Worm (Caenorhabditis elegans) whole organism, L2 larva: ENCODE results near the gene dct-12.

Experiments used
- R02D3.7 ChIP-seq: fragments of 150-350 bp; optimal IDR thresholded peaks from 2 replicates; lab custom pipeline; 2014; ENCODE audit warnings: missing biosample characterization, missing genetic modification characterization
- ZK546.5 ChIP-seq: sonication (generic microtip); optimal IDR thresholded peaks from 2 replicates; lab custom pipeline; 2017; ENCODE audit warnings: missing biosample characterization, missing genetic modification characterization
- alr-1 ChIP-seq: fragments of 150-350 bp; optimal IDR thresholded peaks from 2 replicates; lab custom pipeline; 2014; ENCODE audit warnings: missing biosample characterization, missing genetic modification characterization
- aly-2 ChIP-seq: fragments of 150-350 bp; optimal IDR thresholded peaks from 2 replicates; lab custom pipeline; 2014; ENCODE audit warnings: missing biosample characterization, missing genetic modification characterization
- ceh-16 ChIP-seq: fragments of 150-350 bp; optimal IDR thresholded peaks from 2 replicates; lab custom pipeline; 2014; ENCODE audit warnings: missing biosample characterization, missing genetic modification characterization
- crh-2 ChIP-seq: sonication (generic microtip); optimal IDR thresholded peaks from 2 replicates; lab custom pipeline; 2017; ENCODE audit warnings: missing biosample characterization, missing genetic modification characterization
- dmd-4 ChIP-seq: sonication (generic microtip); optimal IDR thresholded peaks from 2 replicates; lab custom pipeline; 2017; ENCODE audit warnings: missing biosample characterization, missing genetic modification characterization
- elt-3 ChIP-seq: sonication (generic microtip); optimal IDR thresholded peaks from 2 replicates; lab custom pipeline; 2017; ENCODE audit warnings: missing biosample characterization, missing genetic modification characterization
- fos-1 ChIP-seq: fragments of 150-350 bp; optimal IDR thresholded peaks from 2 replicates; lab custom pipeline; 2014; ENCODE audit warnings: missing biosample characterization, missing genetic modification characterization
- gmeb-1 ChIP-seq: fragments of 150-350 bp; optimal IDR thresholded peaks from 2 replicates; lab custom pipeline; 2014; ENCODE audit warnings: missing biosample characterization, missing genetic modification characterization
- lin-11 ChIP-seq: fragments of 150-350 bp; sonication (generic microtip); optimal IDR thresholded peaks from 2 replicates; lab custom pipeline; 2014; ENCODE audit warnings: missing biosample characterization, missing genetic modification characterization, inconsistent platforms, mixed read lengths
- lin-39 ChIP-seq: fragments of 150-350 bp; optimal IDR thresholded peaks from 2 replicates; lab custom pipeline; 2014; ENCODE audit warnings: missing biosample characterization, missing genetic modification reagents, missing genetic modification characterization
- lsy-2 ChIP-seq, 2 experiments: fragments of 150-350 bp in 1 of 2; sonication (generic microtip) in 1 of 2; optimal IDR thresholded peaks; 2 replicates each; lab custom pipeline; 2014 to 2017; ENCODE audit warnings: missing biosample characterization in 2 of 2, missing genetic modification characterization in 2 of 2
- mab-5 ChIP-seq: fragments of 150-350 bp; optimal IDR thresholded peaks from 2 replicates; lab custom pipeline; 2014; ENCODE audit warnings: missing biosample characterization, missing genetic modification characterization
- mbf-1 ChIP-seq: sonication (generic microtip); optimal IDR thresholded peaks from 2 replicates; lab custom pipeline; 2017; ENCODE audit warnings: missing biosample characterization, missing genetic modification characterization
- mdl-1 ChIP-seq, 2 experiments: fragments of 150-350 bp in 1 of 2; sonication (generic microtip) in 1 of 2; optimal IDR thresholded peaks; 2 replicates each; lab custom pipeline; 2017; ENCODE audit warnings: missing biosample characterization in 2 of 2, missing genetic modification characterization in 2 of 2
- nhr-10 ChIP-seq: sonication (generic microtip); optimal IDR thresholded peaks from 2 replicates; lab custom pipeline; 2017; ENCODE audit warnings: missing biosample characterization, missing genetic modification characterization
- nhr-11 ChIP-seq: fragments of 150-350 bp; optimal IDR thresholded peaks from 2 replicates; lab custom pipeline; 2014; ENCODE audit warnings: missing biosample characterization, missing genetic modification characterization
- nhr-12 ChIP-seq: fragments of 150-350 bp; optimal IDR thresholded peaks from 2 replicates; lab custom pipeline; 2014; ENCODE audit warnings: missing biosample characterization, missing genetic modification characterization
- nhr-129 ChIP-seq: fragments of 150-350 bp; optimal IDR thresholded peaks from 2 replicates; lab custom pipeline; 2014; ENCODE audit warnings: missing biosample characterization, missing genetic modification characterization
- nhr-237 ChIP-seq: fragments of 150-350 bp; optimal IDR thresholded peaks from 2 replicates; lab custom pipeline; 2014; ENCODE audit warnings: missing biosample characterization, missing genetic modification characterization
- nhr-77 ChIP-seq: fragments of 150-350 bp; optimal IDR thresholded peaks from 2 replicates; lab custom pipeline; 2014; ENCODE audit warnings: missing biosample characterization, missing genetic modification characterization
- peb-1 ChIP-seq: fragments of 150-350 bp; optimal IDR thresholded peaks from 2 replicates; lab custom pipeline; 2014; ENCODE audit warnings: missing biosample characterization, missing genetic modification characterization
- sem-4 ChIP-seq: fragments of 150-350 bp; optimal IDR thresholded peaks from 2 replicates; lab custom pipeline; 2014; ENCODE audit warnings: missing biosample characterization, missing genetic modification reagents, missing genetic modification characterization
- skn-1 ChIP-seq: sonication (generic microtip); optimal IDR thresholded peaks from 2 replicates; lab custom pipeline; 2017; ENCODE audit warnings: missing biosample characterization, missing genetic modification characterization
- sma-3 ChIP-seq: sonication (generic microtip); optimal IDR thresholded peaks from 2 replicates; lab custom pipeline; 2016; ENCODE audit warnings: missing genetic modification reagents, missing genetic modification characterization, missing compliant biosample characterization
- snpc-4 ChIP-seq: fragments of 150-350 bp; optimal IDR thresholded peaks from 2 replicates; lab custom pipeline; 2014; ENCODE audit warnings: missing biosample characterization, missing genetic modification characterization
- unc-39 ChIP-seq: fragments of 150-350 bp; optimal IDR thresholded peaks from 2 replicates; lab custom pipeline; 2014; ENCODE audit warnings: missing biosample characterization, missing genetic modification characterization
- unc-62 ChIP-seq: fragments of 150-350 bp; optimal IDR thresholded peaks from 2 replicates; lab custom pipeline; 2014; ENCODE audit warnings: missing biosample characterization, missing genetic modification reagents, missing genetic modification characterization
- zag-1 ChIP-seq: fragments of 150-350 bp; optimal IDR thresholded peaks from 2 replicates; lab custom pipeline; 2014; ENCODE audit warnings: missing biosample characterization, missing genetic modification characterization
- ztf-1 ChIP-seq: fragments of 200-800 bp; sonication (Bioruptor generic); conservative IDR thresholded peaks from 2 replicates; pipeline ENCODE4 v1.3.6; 2022; ENCODE audit warnings: missing genetic modification characterization, missing compliant biosample characterization
- ztf-11 ChIP-seq: sonication (generic microtip); optimal IDR thresholded peaks from 2 replicates; lab custom pipeline; 2017; ENCODE audit warnings: missing biosample characterization, missing genetic modification characterization
- ztf-4 ChIP-seq: fragments of 150-350 bp; optimal IDR thresholded peaks from 2 replicates; lab custom pipeline; 2014; ENCODE audit warnings: missing biosample characterization, missing genetic modification characterization

dct-12 gene

ce11 chrII:12412417-12412816 lies 19.8 kb downstream of the dct-12 start, which contains the start of gene Y57A10C.1:
TSS of gene Y57A10C.1 (minus strand) at chrII:12412517.
- TF ChIP-seq mdl-1 (tag; optimal IDR thresholded peaks at IDR 0.05; lab: Kevin White, UChicago) = no peak
- no peak for TF ChIP-seq nhr-77 (tag; lab: Kevin White, UChicago)
- TF ChIP-seq ztf-4 (tag; lab: Kevin White, UChicago) = no peak
- no peak for TF ChIP-seq elt-3 (tag; lab: Kevin White, UChicago)
- no peak for TF ChIP-seq unc-39
- TF ChIP-seq nhr-129 (tag; lab: Kevin White, UChicago) = no peak
- TF ChIP-seq sem-4 (tag; lab: Kevin White, UChicago) = no peak
- no peak for TF ChIP-seq sma-3 (GFP tag; lab: Kevin White, UChicago)
- no peak for TF ChIP-seq lsy-2 (tag; optimal IDR thresholded peaks at IDR 0.05; lab: Kevin White, UChicago)
- no peak for TF ChIP-seq crh-2
- TF ChIP-seq mab-5 (tag; lab: Kevin White, UChicago) = no peak
- TF ChIP-seq nhr-237 = no peak
- no peak for TF ChIP-seq lin-11
- no peak for TF ChIP-seq nhr-12 (tag; lab: Kevin White, UChicago)
- TF ChIP-seq unc-62 (GFP tag; lab: Kevin White, UChicago) = no peak
- no peak for TF ChIP-seq ztf-11 (tag; lab: Kevin White, UChicago)
- TF ChIP-seq alr-1 (tag; lab: Kevin White, UChicago) = no peak
- TF ChIP-seq fos-1 (tag; lab: Kevin White, UChicago) = no peak
- TF ChIP-seq R02D3.7 (tag; lab: Kevin White, UChicago) = no peak
- TF ChIP-seq peb-1 = no peak

- TF ChIP-seq ceh-16 (tag; lab: Kevin White, UChicago) = no peak
- TF ChIP-seq unc-62 (GFP tag; lab: Kevin White, UChicago) = no peak
- no peak for TF ChIP-seq nhr-12 (tag; lab: Kevin White, UChicago)
- TF ChIP-seq unc-39 = no peak
- TF ChIP-seq sma-3 (GFP tag; lab: Kevin White, UChicago) = no peak
- no peak for TF ChIP-seq lin-39 (tag; lab: Kevin White, UChicago)
- no peak for TF ChIP-seq mab-5 (tag; lab: Kevin White, UChicago)
- no peak for TF ChIP-seq elt-3 (tag; lab: Kevin White, UChicago)
- no peak for TF ChIP-seq ZK546.5 (tag; lab: Kevin White, UChicago)
- no peak for TF ChIP-seq snpc-4 (tag; lab: Kevin White, UChicago)
- no peak for TF ChIP-seq nhr-11
- no peak for TF ChIP-seq zag-1 (tag; lab: Kevin White, UChicago)
- no peak for TF ChIP-seq ztf-11 (tag; lab: Kevin White, UChicago)
- TF ChIP-seq ztf-4 (tag; lab: Kevin White, UChicago) = no peak
- no peak for TF ChIP-seq lsy-2 (tag; optimal IDR thresholded peaks at IDR 0.05; lab: Kevin White, UChicago)
- TF ChIP-seq dmd-4 (tag; lab: Kevin White, UChicago) = no peak
These were observed 22.1 kb downstream of the dct-12 start, which contains the start of gene F57G9.3 for ce11 chrII:12410107-12410506. TSS of gene F57G9.3 (minus strand) at chrII:12410207.

- TF ChIP-seq mdl-1 (tag; optimal IDR thresholded peaks at IDR 0.05; lab: Kevin White, UChicago) (no peak), mbf-1 (tag; lab: Kevin White, UChicago) (no peak)
- TF ChIP-seq, all 48 proteins: peak for 0
These were observed 23.5 kb downstream of the dct-12 start, which contains the start of gene sre-31 for ce11 chrII:12408717-12409116. TSS of gene sre-31 (minus strand) at chrII:12408817.

ce11 chrII:12406394-12406793 lies 25.9 kb downstream of the dct-12 start, which contains the start of gene sre-30:
TSS of gene sre-30 (minus strand) at chrII:12406494.
- TF ChIP-seq skn-1 (tag; lab: Kevin White, UChicago) (no peak), nhr-12 (tag; lab: Kevin White, UChicago) (no peak), crh-2 (no peak)

ce11 chrII:12401791-12402190 lies 30.5 kb downstream of the dct-12 start, which contains the start of gene sre-29:
TSS of gene sre-29 (minus strand) at chrII:12401891.
- TF ChIP-seq lin-39 (tag; lab: Kevin White, UChicago) (no peak), aly-2 (tag; lab: Kevin White, UChicago) (no peak), nhr-10 (tag; lab: Kevin White, UChicago) (no peak)

ce11 chrII:12397656-12398055 lies 34.6 kb downstream of the dct-12 start, which contains the start of gene F57G9.7:
TSS of gene F57G9.7 (minus strand) at chrII:12397756.
- no peak for TF ChIP-seq ceh-16 (tag; lab: Kevin White, UChicago)
- TF ChIP-seq lin-11 = no peak
- no peak for TF ChIP-seq nhr-237
- TF ChIP-seq sem-4 (tag; lab: Kevin White, UChicago) = no peak
- TF ChIP-seq ZK546.5 (tag; lab: Kevin White, UChicago) = no peak
- TF ChIP-seq crh-2 = no peak
- TF ChIP-seq aly-2 (tag; lab: Kevin White, UChicago) = no peak
- no peak for TF ChIP-seq ztf-11 (tag; lab: Kevin White, UChicago)
- no peak for TF ChIP-seq R02D3.7 (tag; lab: Kevin White, UChicago)
- no peak for TF ChIP-seq gmeb-1 (tag; lab: Kevin White, UChicago)
- TF ChIP-seq mbf-1 (tag; lab: Kevin White, UChicago) = no peak
- no peak for TF ChIP-seq ztf-1 (GFP tag; lab: Robert Waterston, UW)
